Fruit fly (Drosophila melanogaster): ENCODE measurements around the gene wor.

- TF ChIP-seq CrebA (GFP tag; optimal IDR thresholded peaks at IDR 0.05; ENCODE audit: borderline replicate concordance): no peak
- no peak for TF ChIP-seq lola (GFP tag; optimal IDR thresholded peaks at IDR 0.05)
- TF ChIP-seq CG32264 (GFP tag; optimal IDR thresholded peaks at IDR 0.05): no peak
- TF ChIP-seq Sp1 (GFP tag; optimal IDR thresholded peaks at IDR 0.05): no peak
- TF ChIP-seq Vsx2 (GFP tag; optimal IDR thresholded peaks at IDR 0.05; ENCODE audit: partially characterized antibody): no peak
Observed at dm6 chr2L:15470514-15471134, 45.2 kb upstream of the wor start.

All from whole organism, wandering third instar larva.